Worm (Caenorhabditis elegans): ENCODE measurements around the gene tsp-21.
A peak's percentile ranks its signal among the peaks of the same experiment; 100 is the strongest.

DNA sequence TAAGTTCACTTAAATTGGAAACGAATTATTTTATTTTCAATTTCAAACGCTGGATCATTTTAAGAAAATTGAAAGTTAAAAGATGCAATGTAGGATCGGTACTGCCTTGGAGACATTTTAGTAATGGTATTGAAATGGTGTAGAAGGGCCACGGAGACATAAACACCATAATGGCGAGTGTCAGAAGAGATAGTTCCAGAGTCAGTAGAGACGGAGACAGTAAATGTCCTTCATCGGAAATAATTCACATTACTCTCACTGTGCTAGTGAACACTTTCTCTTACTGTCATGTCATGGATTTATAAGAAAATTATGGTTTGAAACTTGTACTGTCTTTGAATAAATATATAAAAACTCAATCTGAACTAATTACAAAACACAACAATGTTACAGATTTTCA is 39.1 kb upstream of the tsp-21 start:
- TF ChIP-seq unc-62 (GFP tag; optimal IDR thresholded peaks at IDR 0.05) (no peak), unc-39 (tag; optimal IDR thresholded peaks at IDR 0.05) (no peak), tbx-2 (tag; optimal IDR thresholded peaks at IDR 0.05) (no peak), lin-39 (tag; optimal IDR thresholded peaks at IDR 0.05) (no peak), nhr-76 (tag; optimal IDR thresholded peaks at IDR 0.05) (no peak), pqm-1 (tag; optimal IDR thresholded peaks at IDR 0.05) (no peak), ceh-82 (tag; optimal IDR thresholded peaks at IDR 0.05) (no peak), nhr-43 (tag; optimal IDR thresholded peaks at IDR 0.05; ENCODE audit: poor library complexity, severe bottlenecking) (no peak), mdl-1 (tag; optimal IDR thresholded peaks at IDR 0.05) (no peak), elt-1 (tag; optimal IDR thresholded peaks at IDR 0.05) (no peak), zag-1 (tag; optimal IDR thresholded peaks at IDR 0.05) (no peak), fos-1 (tag; optimal IDR thresholded peaks at IDR 0.05) (no peak), sea-2 (GFP tag; optimal IDR thresholded peaks at IDR 0.05) (no peak), nhr-25 (tag; optimal IDR thresholded peaks at IDR 0.05) (peak; percentile 4)
